Worm (Caenorhabditis elegans) whole organism, L3 larva: ENCODE results near the gene spl-2.

Experiments used
- R02D3.7 ChIP-seq: fragments of 150-350 bp; optimal IDR thresholded peaks from 2 replicates; lab custom pipeline; 2014; ENCODE audit warnings: missing biosample characterization, missing genetic modification characterization
- aly-2 ChIP-seq: fragments of 150-350 bp; optimal IDR thresholded peaks from 2 replicates; lab custom pipeline; 2014; ENCODE audit warnings: missing biosample characterization, missing genetic modification characterization
- ama-1 ChIP-seq: fragments of 150-350 bp; optimal IDR thresholded peaks from 2 replicates; lab custom pipeline; 2018
- ceh-16 ChIP-seq: sonication (generic microtip); optimal IDR thresholded peaks from 2 replicates; lab custom pipeline; 2017; ENCODE audit warnings: missing biosample characterization, missing genetic modification characterization
- ceh-28 ChIP-seq: fragments of 150-350 bp; optimal IDR thresholded peaks from 2 replicates; lab custom pipeline; 2014; ENCODE audit warnings: missing biosample characterization, missing genetic modification reagents, missing genetic modification characterization
- ceh-82 ChIP-seq: fragments of 150-350 bp; optimal IDR thresholded peaks from 2 replicates; lab custom pipeline; 2014; ENCODE audit warnings: missing biosample characterization, missing genetic modification characterization
- egl-27 ChIP-seq: sonication (generic microtip); optimal IDR thresholded peaks from 4 replicates; lab custom pipeline; 2017; ENCODE audit warnings: missing biosample characterization, missing genetic modification reagents, missing genetic modification characterization
- elt-2 ChIP-seq: sonication (generic microtip); optimal IDR thresholded peaks from 2 replicates; lab custom pipeline; 2016; ENCODE audit warnings: missing genetic modification reagents, mild to moderate bottlenecking, missing genetic modification characterization, missing compliant biosample characterization
- elt-3 ChIP-seq, 3 experiments: fragments of 150-350 bp in 1 of 3; sonication (generic microtip) in 2 of 3; optimal IDR thresholded peaks; 2 replicates in 2 of 3; 4 replicates in 1 of 3; lab custom pipeline; 2014 to 2017; ENCODE audit warnings: missing biosample characterization in 3 of 3, missing genetic modification characterization in 3 of 3
- eor-1 ChIP-seq, 2 experiments: fragments of 150-350 bp; optimal IDR thresholded peaks; 2 replicates each; lab custom pipeline; 2014 to 2018; ENCODE audit warnings: missing biosample characterization in 2 of 2, missing genetic modification characterization in 2 of 2
- fkh-2 ChIP-seq: fragments of 150-350 bp; optimal IDR thresholded peaks from 2 replicates; lab custom pipeline; 2014; ENCODE audit warnings: missing biosample characterization, missing genetic modification reagents, missing genetic modification characterization
- fos-1 ChIP-seq: fragments of 150-350 bp; optimal IDR thresholded peaks from 2 replicates; lab custom pipeline; 2014; ENCODE audit warnings: missing biosample characterization, missing genetic modification characterization
- hmg-11 ChIP-seq: sonication (generic microtip); optimal IDR thresholded peaks from 2 replicates; lab custom pipeline; 2016; ENCODE audit warnings: missing genetic modification characterization, missing compliant biosample characterization
- jun-1 ChIP-seq: fragments of 150-350 bp; optimal IDR thresholded peaks from 2 replicates; lab custom pipeline; 2014; ENCODE audit warnings: missing biosample characterization, missing genetic modification reagents, missing genetic modification characterization
- lin-15B ChIP-seq: fragments of 150-350 bp; optimal IDR thresholded peaks from 2 replicates; lab custom pipeline; 2014; ENCODE audit warnings: missing biosample characterization, missing genetic modification characterization
- lin-39 ChIP-seq: fragments of 150-350 bp; optimal IDR thresholded peaks from 2 replicates; lab custom pipeline; 2018; ENCODE audit warnings: missing biosample characterization, missing genetic modification reagents, missing genetic modification characterization
- lsy-12 ChIP-seq: sonication (generic microtip); optimal IDR thresholded peaks from 2 replicates; lab custom pipeline; 2016; ENCODE audit warnings: mild to moderate bottlenecking, missing genetic modification characterization, missing compliant biosample characterization
- mml-1 ChIP-seq: fragments of 150-350 bp; sonication (generic microtip); optimal IDR thresholded peaks from 3 replicates; lab custom pipeline; 2014; ENCODE audit warnings: missing biosample characterization, missing genetic modification characterization
- nfya-1 ChIP-seq: sonication (generic microtip); optimal IDR thresholded peaks from 2 replicates; lab custom pipeline; 2017; ENCODE audit warnings: missing genetic modification characterization, mild to moderate bottlenecking, missing compliant biosample characterization, antibody characterized with exemption, moderate library complexity; ENCODE audit not compliant: insufficient read depth
- nhr-25 ChIP-seq: sonication (generic microtip); optimal IDR thresholded peaks from 2 replicates; lab custom pipeline; 2017; ENCODE audit warnings: missing biosample characterization, missing genetic modification characterization
- nhr-43 ChIP-seq: sonication (generic microtip); optimal IDR thresholded peaks from 2 replicates; lab custom pipeline; 2016; ENCODE audit warnings: mild to moderate bottlenecking, missing genetic modification characterization, missing compliant biosample characterization; ENCODE audit not compliant: poor library complexity, severe bottlenecking
- nhr-67 ChIP-seq: fragments of 150-350 bp; optimal IDR thresholded peaks from 2 replicates; lab custom pipeline; 2014; ENCODE audit warnings: missing biosample characterization, missing genetic modification characterization
- nhr-76 ChIP-seq: fragments of 150-350 bp; sonication (generic microtip); optimal IDR thresholded peaks from 5 replicates; lab custom pipeline; 2014; ENCODE audit warnings: missing biosample characterization, missing genetic modification characterization
- nhr-77 ChIP-seq: fragments of 150-350 bp; optimal IDR thresholded peaks from 2 replicates; lab custom pipeline; 2014; ENCODE audit warnings: missing biosample characterization, missing genetic modification characterization
- pha-4 ChIP-seq: fragments of 150-350 bp; optimal IDR thresholded peaks from 2 replicates; lab custom pipeline; 2014; ENCODE audit warnings: missing biosample characterization, missing genetic modification reagents, missing genetic modification characterization
- sea-2 ChIP-seq: fragments of 150-350 bp; sonication (generic microtip); optimal IDR thresholded peaks from 4 replicates; lab custom pipeline; 2014; ENCODE audit warnings: missing biosample characterization, missing genetic modification reagents, missing genetic modification characterization
- skn-1 ChIP-seq: fragments of 150-350 bp; optimal IDR thresholded peaks from 2 replicates; lab custom pipeline; 2014; ENCODE audit warnings: missing biosample characterization, missing genetic modification characterization
- snpc-4 ChIP-seq: fragments of 150-350 bp; optimal IDR thresholded peaks from 2 replicates; lab custom pipeline; 2014; ENCODE audit warnings: missing biosample characterization, missing genetic modification characterization
- tbx-2 ChIP-seq: sonication (generic microtip); optimal IDR thresholded peaks from 2 replicates; lab custom pipeline; 2016; ENCODE audit warnings: mild to moderate bottlenecking, missing genetic modification characterization, missing compliant biosample characterization
- zag-1 ChIP-seq: fragments of 150-350 bp; optimal IDR thresholded peaks from 2 replicates; lab custom pipeline; 2014; ENCODE audit warnings: missing biosample characterization, missing genetic modification characterization
- ztf-11 ChIP-seq: fragments of 150-350 bp; optimal IDR thresholded peaks from 2 replicates; lab custom pipeline; 2014; ENCODE audit warnings: missing biosample characterization, missing genetic modification characterization

Gene spl-2

ce11 chrV:9122004-9122403 is 24.7 kb downstream of the spl-2 start, which contains the start of gene F21C10.13:
TSS of gene F21C10.13 (plus strand) at chrV:9122304.
- TF ChIP-seq lsy-12, result no peak

- no peak for TF ChIP-seq elt-3 (tag; optimal IDR thresholded peaks at IDR 0.05; lab: Kevin White, UChicago)
- no peak for TF ChIP-seq snpc-4 (tag; lab: Kevin White, UChicago)
- TF ChIP-seq jun-1, result no peak
- no peak for TF ChIP-seq lin-15B
- TF ChIP-seq ceh-16 (tag; lab: Kevin White, UChicago), result no peak
- TF ChIP-seq hmg-11 (tag; lab: Kevin White, UChicago), result no peak
- TF ChIP-seq aly-2 (tag; lab: Kevin White, UChicago), result no peak
- no peak for TF ChIP-seq pha-4 (tag; lab: Kevin White, UChicago)
- TF ChIP-seq skn-1 (tag; lab: Kevin White, UChicago), result no peak
- no peak for TF ChIP-seq lin-39 (tag; lab: Kevin White, UChicago)
- TF ChIP-seq nfya-1 (tag; lab: Kevin White, UChicago), result no peak
- TF ChIP-seq eor-1 (tag; optimal IDR thresholded peaks at IDR 0.05; lab: Kevin White, UChicago), result no peak
- no peak for TF ChIP-seq nhr-76 (tag; lab: Kevin White, UChicago)
- TF ChIP-seq zag-1 (tag; lab: Kevin White, UChicago), result no peak
- no peak for TF ChIP-seq egl-27
- TF ChIP-seq fos-1 (tag; lab: Kevin White, UChicago), result no peak
- no peak for TF ChIP-seq mml-1 (tag; lab: Kevin White, UChicago)
- TF ChIP-seq elt-2 (tag; lab: Kevin White, UChicago), result no peak
These were observed 34.2 kb downstream of the spl-2 start, which contains the start of gene F21C10.7 for ce11 chrV:9112467-9112866. TSS of gene F21C10.7 (plus strand) at chrV:9112767.

ce11 chrV:9111957-9112356 is 34.7 kb downstream of the spl-2 start:
- TF ChIP-seq ztf-11, result no peak
- no peak for TF ChIP-seq nhr-77 (tag; lab: Kevin White, UChicago)
- TF ChIP-seq nhr-43 (tag; lab: Kevin White, UChicago), result no peak
- TF ChIP-seq nhr-67 (tag; lab: Kevin White, UChicago), result no peak

- TF ChIP-seq pha-4 (tag; lab: Kevin White, UChicago), result peak; percentile 37
- TF ChIP-seq nhr-77 (tag; lab: Kevin White, UChicago), result no peak
These were observed 37.4 kb downstream of the spl-2 start, which contains the start of gene pqn-31 for ce11 chrV:9109281-9109680. TSS of gene pqn-31 (plus strand) at chrV:9109581.

- TF ChIP-seq aly-2 (tag; lab: Kevin White, UChicago) (no peak), nhr-25 (tag; lab: Kevin White, UChicago) (no peak), elt-2 (tag; lab: Kevin White, UChicago) (no peak), R02D3.7 (tag; lab: Kevin White, UChicago) (no peak), lin-15B (no peak), fkh-2 (tag; lab: Kevin White, UChicago) (no peak), nhr-67 (tag; lab: Kevin White, UChicago) (no peak), tbx-2 (no peak), ceh-82 (tag; lab: Kevin White, UChicago) (no peak), ceh-28 (no peak), ama-1 (lab: Kevin White, UChicago) (no peak)
These were observed 38.5 kb downstream of the spl-2 start, which contains the start of gene F21C10.18 for ce11 chrV:9108219-9108618. TSS of gene F21C10.18 (plus strand) at chrV:9108519.

ce11 chrV:9101062-9101461 is 45.6 kb downstream of the spl-2 start, which contains the start of gene frpr-6:
TSS of gene frpr-6 (minus strand) at chrV:9101162.
- TF ChIP-seq sea-2, result no peak
- TF ChIP-seq lsy-12, result no peak
- no peak for TF ChIP-seq skn-1 (tag; lab: Kevin White, UChicago)
